Fruit fly (Drosophila melanogaster) whole organism, embryonic: Measurements from ENCODE around the gene CG10492.

ENCODE experiments used
- Abd-B ChIP-seq: fragments of 200-800 bp; sonication (Bioruptor generic); optimal IDR thresholded peaks from 2 replicates; lab custom pipeline; 2018; ENCODE audit warnings: missing biosample characterization, mild to moderate bottlenecking, missing genetic modification characterization, moderate library complexity
- Ada2b ChIP-seq: fragments of 200-800 bp; sonication (Bioruptor generic); IDR thresholded peaks from 2 replicates; pipeline ENCODE4 v1.3.6; 2022; ENCODE audit warnings: missing biosample characterization, missing genetic modification characterization
- BtbVII ChIP-seq: fragments of 200-800 bp; sonication (Bioruptor generic); optimal IDR thresholded peaks from 3 replicates; lab custom pipeline; 2017; ENCODE audit warnings: missing biosample characterization, mild to moderate bottlenecking, missing genetic modification characterization
- CG10366 ChIP-seq: fragments of 200-800 bp; sonication (Bioruptor generic); IDR thresholded peaks from 2 replicates; pipeline ENCODE4 v1.3.6; 2022; ENCODE audit warnings: missing biosample characterization, missing genetic modification characterization
- CG10431 ChIP-seq: fragments of 200-800 bp; sonication (Bioruptor generic); optimal IDR thresholded peaks from 3 replicates; lab custom pipeline; 2018; ENCODE audit warnings: missing biosample characterization, mild to moderate bottlenecking, missing genetic modification characterization
- CG11504 ChIP-seq: fragments of 200-800 bp; sonication (Bioruptor generic); optimal IDR thresholded peaks from 3 replicates; lab custom pipeline; 2019; ENCODE audit warnings: missing biosample characterization, mild to moderate bottlenecking, missing genetic modification characterization, moderate library complexity
- CG12744 ChIP-seq: fragments of 200-800 bp; sonication (Bioruptor generic); optimal IDR thresholded peaks from 2 replicates; lab custom pipeline; 2016; ENCODE audit warnings: missing biosample characterization, missing genetic modification characterization
- CG13123 ChIP-seq: fragments of 200-800 bp; sonication (Bioruptor generic); optimal IDR thresholded peaks from 2 replicates; lab custom pipeline; 2016; ENCODE audit warnings: missing biosample characterization, missing genetic modification characterization
- CG13296 ChIP-seq: fragments of 200-800 bp; sonication (Bioruptor generic); optimal IDR thresholded peaks from 3 replicates; lab custom pipeline; 2018; ENCODE audit warnings: missing biosample characterization, mild to moderate bottlenecking, missing genetic modification characterization
- CG14441 ChIP-seq: fragments of 200-800 bp; sonication (Bioruptor generic); IDR thresholded peaks from 2 replicates; pipeline ENCODE4 v1.3.6; 2022; ENCODE audit warnings: missing biosample characterization, missing genetic modification characterization
- CG14710 ChIP-seq: fragments of 200-800 bp; sonication (Bioruptor generic); optimal IDR thresholded peaks from 3 replicates; lab custom pipeline; 2019; ENCODE audit warnings: missing biosample characterization, mild to moderate bottlenecking, missing genetic modification characterization, moderate library complexity
- CG14965 ChIP-seq: fragments of 200-800 bp; sonication (Bioruptor generic); optimal IDR thresholded peaks from 2 replicates; lab custom pipeline; 2016; ENCODE audit warnings: missing biosample characterization, missing genetic modification characterization, borderline replicate concordance
- CG1529 ChIP-seq: fragments of 200-800 bp; sonication (Bioruptor generic); optimal IDR thresholded peaks from 3 replicates; lab custom pipeline; 2018; ENCODE audit warnings: missing biosample characterization, missing genetic modification characterization
- CG17328 ChIP-seq: fragments of 200-800 bp; sonication (Bioruptor generic); IDR thresholded peaks from 2 replicates; pipeline ENCODE4 v1.3.6; 2022; ENCODE audit warnings: missing biosample characterization, missing genetic modification characterization
- CG1792 ChIP-seq: fragments of 200-800 bp; sonication (Bioruptor generic); optimal IDR thresholded peaks from 2 replicates; lab custom pipeline; 2016; ENCODE audit warnings: missing biosample characterization, missing genetic modification characterization
- CG30431 ChIP-seq: fragments of 200-800 bp; sonication (Bioruptor generic); optimal IDR thresholded peaks from 2 replicates; lab custom pipeline; 2017; ENCODE audit warnings: missing biosample characterization, missing genetic modification characterization
- CG3163 ChIP-seq: fragments of 200-800 bp; sonication (Bioruptor generic); optimal IDR thresholded peaks from 3 replicates; lab custom pipeline; 2016; ENCODE audit warnings: missing biosample characterization, missing genetic modification characterization
- CG3407 ChIP-seq: fragments of 200-800 bp; sonication (Bioruptor generic); optimal IDR thresholded peaks from 2 replicates; lab custom pipeline; 2018; ENCODE audit warnings: missing biosample characterization, mild to moderate bottlenecking, missing genetic modification characterization
- CG4707 ChIP-seq: fragments of 200-800 bp; sonication (Bioruptor generic); optimal IDR thresholded peaks from 2 replicates; lab custom pipeline; 2018; ENCODE audit warnings: missing biosample characterization, mild to moderate bottlenecking, missing genetic modification characterization, moderate library complexity
- CG5953 ChIP-seq: fragments of 200-800 bp; sonication (Bioruptor generic); IDR thresholded peaks from 2 replicates; pipeline ENCODE4 v1.3.6; 2022; ENCODE audit warnings: missing biosample characterization, missing genetic modification characterization
- CG6854 ChIP-seq: fragments of 200-800 bp; sonication (Bioruptor generic); optimal IDR thresholded peaks from 3 replicates; lab custom pipeline; 2017; ENCODE audit warnings: missing biosample characterization, mild to moderate bottlenecking, missing genetic modification characterization
- CG7271 ChIP-seq: fragments of 200-800 bp; sonication (Bioruptor generic); optimal IDR thresholded peaks from 2 replicates; lab custom pipeline; 2018; ENCODE audit warnings: missing biosample characterization, mild to moderate bottlenecking, missing genetic modification characterization, moderate library complexity
- CG8388 ChIP-seq: fragments of 200-800 bp; sonication (Bioruptor generic); optimal IDR thresholded peaks from 2 replicates; lab custom pipeline; 2019; ENCODE audit warnings: missing biosample characterization, mild to moderate bottlenecking, missing genetic modification characterization, moderate library complexity
- CG9609 ChIP-seq: fragments of 200-800 bp; sonication (Bioruptor generic); optimal IDR thresholded peaks from 3 replicates; lab custom pipeline; 2016; ENCODE audit warnings: missing biosample characterization, missing genetic modification characterization
- CG9817 ChIP-seq: fragments of 200-800 bp; sonication (Bioruptor generic); optimal IDR thresholded peaks from 2 replicates; lab custom pipeline; 2018; ENCODE audit warnings: missing biosample characterization, mild to moderate bottlenecking, missing genetic modification characterization, moderate library complexity
- Camta ChIP-seq: fragments of 200-800 bp; sonication (Bioruptor generic); optimal IDR thresholded peaks from 2 replicates; lab custom pipeline; 2016; ENCODE audit warnings: missing biosample characterization, missing genetic modification characterization
- CrebB ChIP-seq: fragments of 200-800 bp; sonication (Bioruptor generic); optimal IDR thresholded peaks from 3 replicates; lab custom pipeline; 2018; ENCODE audit warnings: missing biosample characterization, mild to moderate bottlenecking, missing genetic modification characterization
- D ChIP-seq, 2 experiments: fragments of 200-800 bp in 1 of 2; fragments of >200 bp in 1 of 2; sonication (Bioruptor generic) in 1 of 2; optimal IDR thresholded peaks; 2 replicates in 1 of 2; 3 replicates in 1 of 2; lab custom pipeline; 2017; ENCODE audit warnings: mild to moderate bottlenecking in 1 of 2, missing biosample characterization in 1 of 2, missing genetic modification characterization in 1 of 2, missing genetic modification reagents in 1 of 2
- Dek ChIP-seq: fragments of 200-800 bp; sonication (Bioruptor generic); optimal IDR thresholded peaks from 3 replicates; lab custom pipeline; 2019; ENCODE audit warnings: missing biosample characterization, mild to moderate bottlenecking, missing genetic modification characterization, moderate library complexity
- Dll ChIP-seq: fragments of 200-800 bp; sonication (Bioruptor generic); IDR thresholded peaks from 4 replicates; pipeline ENCODE4 v1.3.6; 2022; ENCODE audit warnings: missing biosample characterization, missing genetic modification characterization; ENCODE audit not compliant: partially characterized antibody
- Gug ChIP-seq: fragments of 200-800 bp; sonication (Bioruptor generic); IDR thresholded peaks from 4 replicates; pipeline ENCODE4 v1.3.6; 2022; ENCODE audit warnings: missing biosample characterization, missing genetic modification characterization
- H2.0 ChIP-seq: fragments of 200-800 bp; sonication (Bioruptor generic); IDR thresholded peaks from 2 replicates; pipeline ENCODE4 v1.3.6; 2022; ENCODE audit warnings: missing biosample characterization, missing genetic modification characterization
- HHEX ChIP-seq: fragments of 200-800 bp; sonication (Bioruptor generic); optimal IDR thresholded peaks from 3 replicates; lab custom pipeline; 2017; ENCODE audit warnings: missing biosample characterization, mild to moderate bottlenecking, missing genetic modification characterization, missing genetic modification reagents
- HLH3B ChIP-seq: fragments of 200-800 bp; sonication (Bioruptor generic); IDR thresholded peaks from 2 replicates; pipeline ENCODE4 v1.3.6; 2022; ENCODE audit warnings: missing biosample characterization, missing genetic modification characterization
- Lim3 ChIP-seq: fragments of 200-800 bp; sonication (Bioruptor generic); IDR thresholded peaks from 2 replicates; pipeline ENCODE4 v1.3.6; 2022; ENCODE audit warnings: missing biosample characterization, missing genetic modification characterization
- Mrtf ChIP-seq: fragments of 200-800 bp; sonication (Bioruptor generic); IDR thresholded peaks from 3 replicates; pipeline ENCODE4 v1.3.6; 2022; ENCODE audit warnings: missing biosample characterization, missing genetic modification characterization
- Sin3A ChIP-seq: fragments of >200 bp; optimal IDR thresholded peaks from 2 replicates; lab custom pipeline; 2018
- bigmax ChIP-seq: fragments of 200-800 bp; sonication (Bioruptor generic); optimal IDR thresholded peaks from 2 replicates; lab custom pipeline; 2018; ENCODE audit warnings: missing biosample characterization, mild to moderate bottlenecking, missing genetic modification characterization
- cas ChIP-seq: fragments of 200-800 bp; sonication (Bioruptor generic); IDR thresholded peaks from 2 replicates; pipeline ENCODE4 v1.3.6; 2022; ENCODE audit warnings: missing biosample characterization, missing genetic modification characterization
- chn ChIP-seq: fragments of 200-800 bp; sonication (Bioruptor generic); optimal IDR thresholded peaks from 2 replicates; lab custom pipeline; 2016; ENCODE audit warnings: missing biosample characterization, missing genetic modification characterization
- ci ChIP-seq: fragments of 200-800 bp; sonication (Bioruptor generic); IDR thresholded peaks from 3 replicates; pipeline ENCODE4 v1.3.6; 2022; ENCODE audit warnings: missing biosample characterization, missing genetic modification characterization
- disco-r ChIP-seq: fragments of 200-800 bp; sonication (Bioruptor generic); optimal IDR thresholded peaks from 2 replicates; lab custom pipeline; 2016; ENCODE audit warnings: missing biosample characterization, missing genetic modification characterization
- ems ChIP-seq: fragments of 200-800 bp; sonication (Bioruptor generic); optimal IDR thresholded peaks from 3 replicates; lab custom pipeline; 2016; ENCODE audit warnings: missing biosample characterization, missing genetic modification characterization
- lilli ChIP-seq: fragments of 200-800 bp; sonication (Bioruptor generic); optimal IDR thresholded peaks from 3 replicates; lab custom pipeline; 2016; ENCODE audit warnings: missing biosample characterization, missing genetic modification characterization
- mld ChIP-seq: fragments of 200-800 bp; sonication (Bioruptor generic); IDR thresholded peaks from 3 replicates; pipeline ENCODE4 v1.3.6; 2022; ENCODE audit warnings: missing biosample characterization, missing genetic modification characterization; ENCODE audit not compliant: partially characterized antibody
- nmo ChIP-seq: fragments of 200-800 bp; sonication (Bioruptor generic); optimal IDR thresholded peaks from 2 replicates; lab custom pipeline; 2018; ENCODE audit warnings: missing biosample characterization, mild to moderate bottlenecking, missing genetic modification characterization, moderate library complexity
- sima ChIP-seq: fragments of 200-800 bp; sonication (Bioruptor generic); optimal IDR thresholded peaks from 2 replicates; lab custom pipeline; 2016; ENCODE audit warnings: missing biosample characterization, missing genetic modification characterization
- sob ChIP-seq: fragments of 200-800 bp; sonication (Bioruptor generic); IDR thresholded peaks from 2 replicates; pipeline ENCODE4 v1.3.6; 2022; ENCODE audit warnings: missing biosample characterization, missing genetic modification characterization
- zen ChIP-seq: fragments of 200-800 bp; sonication (Bioruptor generic); optimal IDR thresholded peaks from 3 replicates; lab custom pipeline; 2018; ENCODE audit warnings: missing biosample characterization, mild to moderate bottlenecking, missing genetic modification characterization, moderate library complexity

CG10492 gene

DNA sequence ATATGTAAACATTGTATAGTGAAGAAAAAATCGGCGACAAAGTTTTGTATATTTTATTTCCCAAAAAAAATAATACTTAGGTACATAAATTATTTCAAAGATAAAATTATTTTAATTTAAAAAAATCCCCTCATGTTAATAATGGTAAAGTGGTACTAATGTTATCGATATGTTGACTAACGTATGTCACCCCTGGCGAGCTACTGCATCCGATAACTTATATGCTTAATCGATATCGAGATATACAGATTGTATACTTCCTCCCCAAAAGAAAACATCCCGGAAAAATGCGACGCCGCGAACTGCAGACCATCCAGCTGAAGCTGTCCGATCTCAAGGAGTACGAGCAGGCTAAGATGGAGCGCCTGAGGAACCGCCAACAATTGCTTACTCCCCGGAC, 10.8 kb downstream of the CG10492 start, which contains the start of gene CG17343 (continued):
- TF ChIP-seq zen = no peak

- TF ChIP-seq CG7271 (tag; lab: Kevin White, UChicago) (no peak), Camta (GFP tag; lab: Kevin White, UChicago) (no peak), BtbVII (no peak), D (optimal IDR thresholded peaks at IDR 0.05; lab: Kevin White, UChicago) (no peak), D (GFP tag; optimal IDR thresholded peaks at IDR 0.05; lab: Kevin White, UChicago) (no peak), ci (GFP tag; lab: Robert Waterston, UW) (no peak), nmo (no peak), H2.0 (GFP tag; lab: Robert Waterston, UW) (no peak), Gug (no peak), CG14710 (tag; lab: Kevin White, UChicago) (no peak), cas (no peak), HLH3B (0 out of 2 replicates have a peak, but pooled peaks have one; percentile 7), CG13123 (GFP tag; lab: Kevin White, UChicago) (no peak), CG3407 (GFP tag; lab: Kevin White, UChicago) (no peak), CG10366 (GFP tag; lab: Robert Waterston, UW) (no peak), Sin3A (no peak), Lim3 (GFP tag; lab: Robert Waterston, UW) (peak; percentile 36; the same call in 1 of the 2 replicates), CrebB (tag; lab: Kevin White, UChicago) (no peak), CG30431 (no peak), Dll (0 out of 4 replicates have a peak, but pooled peaks have one; percentile 39), CG11504 (peak; percentile 94), bigmax (GFP tag; lab: Kevin White, UChicago) (no peak), CG9817 (tag; lab: Kevin White, UChicago) (no peak), chn (GFP tag; lab: Kevin White, UChicago) (no peak), disco-r (GFP tag; lab: Kevin White, UChicago) (no peak)
Measured at dm6 chr2L:19068393-19068792, 14.5 kb downstream of the CG10492 start.

DNA sequence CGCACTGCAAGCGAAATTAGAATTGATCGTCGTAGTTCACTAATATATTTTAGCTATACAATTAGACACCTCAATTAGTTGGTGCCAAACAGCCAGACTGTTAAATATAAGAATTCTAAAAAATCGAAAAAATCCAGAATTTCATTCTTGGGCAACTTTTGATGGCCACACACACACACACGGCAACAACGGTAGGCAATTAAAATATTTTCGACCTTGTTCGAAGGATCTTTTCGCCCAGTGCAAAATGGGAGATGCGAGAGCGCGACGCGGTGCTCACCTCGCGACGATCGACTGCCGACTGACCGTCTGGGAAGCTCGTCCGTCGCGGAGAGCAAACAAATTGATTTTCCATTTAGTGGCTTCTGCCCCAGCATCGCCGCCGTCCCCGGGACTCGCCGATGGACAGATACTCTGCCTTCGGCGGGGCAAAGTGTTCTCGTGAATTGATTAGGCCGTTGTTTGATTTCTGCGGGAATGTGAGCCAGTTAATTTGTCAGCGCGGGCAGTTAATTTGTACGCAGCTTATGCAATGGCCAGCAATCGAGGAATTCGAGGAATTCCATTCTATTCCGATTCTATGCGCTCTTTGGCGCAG, 15.8 kb downstream of the CG10492 start, which contains the start of gene CG10702:
CG10702 (minus strand) TSS at position 304 of the 598 bp plus-strand sequence.
- TF ChIP-seq CG5953 (GFP tag; lab: Robert Waterston, UW) = no peak
- no peak for TF ChIP-seq disco-r (GFP tag; lab: Kevin White, UChicago)
- TF ChIP-seq CG9609 (GFP tag; lab: Kevin White, UChicago) = no peak
- TF ChIP-seq Mrtf (GFP tag; lab: Robert Waterston, UW) = 0 out of 3 replicates have a peak, but pooled peaks have one; percentile 15
- no peak for TF ChIP-seq CG3163 (GFP tag; lab: Kevin White, UChicago)
- TF ChIP-seq CG13296 (GFP tag; lab: Kevin White, UChicago) = no peak
- TF ChIP-seq CG1792 (GFP tag; lab: Kevin White, UChicago) = peak; percentile 5
- no peak for TF ChIP-seq Dek (tag; lab: Kevin White, UChicago)
- no peak for TF ChIP-seq sima (GFP tag; lab: Kevin White, UChicago)
- TF ChIP-seq CG8388 (GFP tag; lab: Kevin White, UChicago) = no peak
- no peak for TF ChIP-seq CG14441 (GFP tag; lab: Robert Waterston, UW)
- no peak for TF ChIP-seq CG10431 (GFP tag; lab: Kevin White, UChicago)
- 0 out of 2 replicates have a peak, but pooled peaks have one; percentile 20 for TF ChIP-seq CG17328
- no peak for TF ChIP-seq CG1529 (GFP tag; lab: Kevin White, UChicago)
- no peak for TF ChIP-seq CG14965 (GFP tag; lab: Kevin White, UChicago)
- TF ChIP-seq CG6854 = no peak
- TF ChIP-seq sob (GFP tag; lab: Robert Waterston, UW) = 0 out of 2 replicates have a peak, but pooled peaks have one; percentile 41
- TF ChIP-seq Ada2b (GFP tag; lab: Robert Waterston, UW) = peak; percentile 28; the same call in 1 of the 2 replicates
- peak; percentile 11 for TF ChIP-seq lilli (GFP tag; lab: Kevin White, UChicago)
- TF ChIP-seq Abd-B = peak; percentile 5
- peak; percentile 15 for TF ChIP-seq ems (GFP tag; lab: Kevin White, UChicago)
- TF ChIP-seq mld = no peak
- no peak for TF ChIP-seq CG4707 (GFP tag; lab: Kevin White, UChicago)
- no peak for TF ChIP-seq CG12744 (GFP tag; lab: Kevin White, UChicago)
- no peak for TF ChIP-seq HHEX
